Worm (Caenorhabditis elegans) whole organism, L1 larva: Measurements from ENCODE around the gene F22E5.2.
"Not testable (repeated sequence)": the region's sequence is repeated elsewhere in the genome, so short reads cannot be mapped to it uniquely, and the experiment has no call there.

ENCODE experiments used
- C04F5.9 ChIP-seq: sonication (generic microtip); optimal IDR thresholded peaks from 2 replicates; lab custom pipeline; 2016; ENCODE audit warnings: missing genetic modification characterization, missing compliant biosample characterization
- F16B12.6 ChIP-seq: fragments of 150-350 bp; optimal IDR thresholded peaks from 2 replicates; lab custom pipeline; 2014; ENCODE audit warnings: missing biosample characterization, missing genetic modification characterization
- Y116A8C.19 ChIP-seq: sonication (generic microtip); optimal IDR thresholded peaks from 2 replicates; lab custom pipeline; 2016; ENCODE audit warnings: missing compliant biosample characterization, missing genetic modification characterization, borderline replicate concordance
- alr-1 ChIP-seq: fragments of 200-800 bp; sonication (Bioruptor generic); optimal IDR thresholded peaks from 2 replicates; lab custom pipeline; 2018; ENCODE audit warnings: borderline replicate concordance, mild to moderate bottlenecking, missing genetic modification characterization, missing compliant biosample characterization
- ceh-8 ChIP-seq: fragments of 200-800 bp; sonication (Bioruptor generic); optimal IDR thresholded peaks from 2 replicates; lab custom pipeline; 2018; ENCODE audit warnings: mild to moderate bottlenecking, missing genetic modification characterization, moderate library complexity, missing compliant biosample characterization
- ceh-82 ChIP-seq, 3 experiments: fragments of 150-350 bp in 1 of 3; sonication (generic microtip) in 2 of 3; optimal IDR thresholded peaks; 2 replicates each; lab custom pipeline; 2014 to 2017; ENCODE audit warnings: missing biosample characterization in 3 of 3, missing genetic modification characterization in 3 of 3
- ceh-90 ChIP-seq: sonication (generic microtip); optimal IDR thresholded peaks from 2 replicates; lab custom pipeline; 2016; ENCODE audit warnings: missing genetic modification characterization, missing compliant biosample characterization
- ces-1 ChIP-seq: fragments of 150-350 bp; optimal IDR thresholded peaks from 2 replicates; lab custom pipeline; 2014; ENCODE audit warnings: missing biosample characterization, missing genetic modification reagents, missing genetic modification characterization
- dpl-1 ChIP-seq, 3 experiments: fragments of 150-350 bp in 2 of 3; sonication (generic microtip) in 1 of 3; optimal IDR thresholded peaks; 2 replicates each; lab custom pipeline; 2014 to 2017; ENCODE audit warnings: missing biosample characterization in 3 of 3, missing genetic modification characterization in 3 of 3, missing genetic modification reagents in 3 of 3
- dsc-1 ChIP-seq: sonication (generic microtip); optimal IDR thresholded peaks from 2 replicates; lab custom pipeline; 2016; ENCODE audit warnings: mild to moderate bottlenecking, missing genetic modification characterization, missing compliant biosample characterization
- efl-1 ChIP-seq, 4 experiments: fragments of 150-350 bp; optimal IDR thresholded peaks in 3 of 4; peaks in 1 of 4; 1 replicate in 1 of 4; 2 replicates in 3 of 4; lab custom pipeline; 2014; ENCODE audit warnings: missing biosample characterization in 2 of 4, missing genetic modification characterization in 2 of 4, missing genetic modification reagents in 2 of 4
- elt-2 ChIP-seq: sonication (generic microtip); optimal IDR thresholded peaks from 2 replicates; lab custom pipeline; 2016; ENCODE audit warnings: missing genetic modification characterization, mild to moderate bottlenecking, inconsistent platforms, missing compliant biosample characterization, missing genetic modification reagents
- elt-3 ChIP-seq, 6 experiments: fragments of 150-350 bp in 1 of 6; sonication (generic microtip); optimal IDR thresholded peaks; 2 replicates each; lab custom pipeline; 2017 to 2018; ENCODE audit warnings: missing biosample characterization in 6 of 6, missing genetic modification characterization in 6 of 6, inconsistent platforms in 1 of 6
- fkh-10 ChIP-seq: sonication (generic microtip); optimal IDR thresholded peaks from 2 replicates; lab custom pipeline; 2017; ENCODE audit warnings: missing biosample characterization, missing genetic modification reagents, missing genetic modification characterization
- fos-1 ChIP-seq: fragments of 150-350 bp; optimal IDR thresholded peaks from 2 replicates; lab custom pipeline; 2014; ENCODE audit warnings: missing biosample characterization, missing genetic modification characterization
- hlh-17 ChIP-seq: fragments of 200-800 bp; sonication (Bioruptor generic); optimal IDR thresholded peaks from 2 replicates; lab custom pipeline; 2018; ENCODE audit warnings: missing genetic modification characterization, mild to moderate bottlenecking, missing compliant biosample characterization, moderate library complexity, borderline replicate concordance
- hpl-2 ChIP-seq: fragments of 150-350 bp; optimal IDR thresholded peaks from 2 replicates; lab custom pipeline; 2014; ENCODE audit warnings: missing biosample characterization, missing genetic modification reagents, missing genetic modification characterization
- lin-13 ChIP-seq: fragments of 150-350 bp; optimal IDR thresholded peaks from 2 replicates; lab custom pipeline; 2014; ENCODE audit warnings: missing biosample characterization, missing genetic modification reagents, missing genetic modification characterization
- lin-14 ChIP-seq: fragments of 200-800 bp; sonication (Bioruptor generic); optimal IDR thresholded peaks from 2 replicates; lab custom pipeline; 2018; ENCODE audit warnings: mild to moderate bottlenecking, missing genetic modification characterization, moderate library complexity, missing compliant biosample characterization
- lsy-2 ChIP-seq, 2 experiments: fragments of 150-350 bp; optimal IDR thresholded peaks; 2 replicates each; lab custom pipeline; 2014; ENCODE audit warnings: missing biosample characterization in 2 of 2, missing genetic modification characterization in 2 of 2
- mab-9 ChIP-seq: fragments of 200-800 bp; sonication (Bioruptor generic); IDR thresholded peaks from 2 replicates; pipeline ENCODE4 v1.3.6; 2022; ENCODE audit warnings: missing genetic modification reagents, missing genetic modification characterization, missing compliant biosample characterization
- mef-2 ChIP-seq: fragments of 150-350 bp; optimal IDR thresholded peaks from 2 replicates; lab custom pipeline; 2014; ENCODE audit warnings: missing biosample characterization, missing genetic modification characterization
- nhr-12 ChIP-seq: sonication (generic microtip); optimal IDR thresholded peaks from 2 replicates; lab custom pipeline; 2017; ENCODE audit warnings: missing biosample characterization, missing genetic modification characterization
- nhr-20 ChIP-seq: sonication (generic microtip); optimal IDR thresholded peaks from 2 replicates; lab custom pipeline; 2016; ENCODE audit warnings: mild to moderate bottlenecking, missing genetic modification characterization, missing compliant biosample characterization
- nhr-28 ChIP-seq: fragments of 150-350 bp; optimal IDR thresholded peaks from 2 replicates; lab custom pipeline; 2014; ENCODE audit warnings: missing biosample characterization, missing genetic modification characterization
- nhr-71 ChIP-seq: sonication (generic microtip); optimal IDR thresholded peaks from 2 replicates; lab custom pipeline; 2016; ENCODE audit warnings: mild to moderate bottlenecking, missing genetic modification characterization, moderate library complexity, missing compliant biosample characterization
- nhr-76 ChIP-seq: sonication (generic microtip); optimal IDR thresholded peaks from 2 replicates; lab custom pipeline; 2017; ENCODE audit warnings: missing biosample characterization, missing genetic modification characterization
- nhr-84 ChIP-seq: sonication (generic microtip); optimal IDR thresholded peaks from 2 replicates; lab custom pipeline; 2017; ENCODE audit warnings: missing biosample characterization, missing genetic modification characterization
- nhr-85 ChIP-seq: sonication (generic microtip); peaks from one replicate; lab custom pipeline; 2016; ENCODE audit warnings: missing genetic modification characterization, inconsistent platforms, missing compliant biosample characterization
- pqm-1 ChIP-seq: sonication (generic microtip); optimal IDR thresholded peaks from 3 replicates; lab custom pipeline; 2017; ENCODE audit warnings: missing biosample characterization, missing genetic modification characterization
- rnt-1 ChIP-seq: sonication (generic microtip); optimal IDR thresholded peaks from 2 replicates; lab custom pipeline; 2016; ENCODE audit warnings: mild to moderate bottlenecking, missing genetic modification characterization, moderate library complexity, missing compliant biosample characterization
- snpc-4 ChIP-seq: fragments of 150-350 bp; optimal IDR thresholded peaks from 2 replicates; lab custom pipeline; 2014; ENCODE audit warnings: missing biosample characterization, missing genetic modification characterization
- snu-23 ChIP-seq: sonication (generic microtip); optimal IDR thresholded peaks from 2 replicates; lab custom pipeline; 2016; ENCODE audit warnings: missing genetic modification characterization, missing compliant biosample characterization
- sox-4 ChIP-seq: sonication (generic microtip); optimal IDR thresholded peaks from 2 replicates; lab custom pipeline; 2016; ENCODE audit warnings: missing genetic modification characterization, missing compliant biosample characterization
- swsn-7 ChIP-seq: sonication (generic microtip); optimal IDR thresholded peaks from 2 replicates; lab custom pipeline; 2016; ENCODE audit warnings: missing genetic modification characterization, missing compliant biosample characterization
- tbx-2 ChIP-seq: sonication (generic microtip); optimal IDR thresholded peaks from 2 replicates; lab custom pipeline; 2016; ENCODE audit warnings: missing genetic modification characterization, missing compliant biosample characterization
- unc-130 ChIP-seq: fragments of 150-350 bp; optimal IDR thresholded peaks from 2 replicates; lab custom pipeline; 2017; ENCODE audit warnings: missing biosample characterization, missing genetic modification characterization, inconsistent platforms
- unc-98 ChIP-seq: fragments of 200-800 bp; sonication (Bioruptor generic); IDR thresholded peaks from 2 replicates; pipeline ENCODE4 v1.3.6; 2022; ENCODE audit warnings: missing genetic modification characterization, missing compliant biosample characterization
- zag-1 ChIP-seq: fragments of 150-350 bp; optimal IDR thresholded peaks from 2 replicates; lab custom pipeline; 2014; ENCODE audit warnings: missing biosample characterization, missing genetic modification characterization
- ztf-11 ChIP-seq, 2 experiments: sonication (generic microtip); optimal IDR thresholded peaks; 2 replicates each; lab custom pipeline; 2016 to 2017; ENCODE audit warnings: missing genetic modification characterization in 2 of 2, missing biosample characterization in 1 of 2, missing compliant biosample characterization in 1 of 2
- ztf-4 ChIP-seq: fragments of 150-350 bp; optimal IDR thresholded peaks from 2 replicates; lab custom pipeline; 2014; ENCODE audit warnings: missing biosample characterization, missing genetic modification characterization

The F22E5.2 gene

DNA sequence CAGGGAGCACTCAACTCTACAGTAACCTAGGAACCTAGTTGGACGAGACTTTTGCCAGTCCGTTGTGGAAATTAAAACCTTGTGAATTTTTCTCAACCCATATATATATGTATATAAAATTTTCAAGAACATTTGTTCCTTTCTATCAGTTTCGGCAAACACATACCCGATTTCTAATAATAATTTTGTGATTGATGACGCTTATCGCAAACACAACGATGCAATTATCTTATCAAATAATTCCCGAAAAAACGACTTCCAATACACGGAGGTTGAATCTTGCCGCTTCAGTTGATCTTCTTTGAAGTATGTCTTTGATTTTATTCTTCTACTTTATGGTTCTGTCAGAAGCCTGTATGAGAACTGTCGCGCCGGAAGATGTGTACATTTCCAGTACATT is at the start of gene F22E5.2:
TSS of gene F22E5.2 (plus strand) at position 301 of the 400 bp plus-strand sequence.
- not testable (repeated sequence) for TF ChIP-seq ceh-82 (tag; optimal IDR thresholded peaks at IDR 0.05; lab: Kevin White, UChicago); efl-1 (optimal IDR thresholded peaks at IDR 0.05; lab: Kevin White, UChicago); efl-1 (GFP tag; optimal IDR thresholded peaks at IDR 0.05 in 1 of 2; lab: Kevin White, UChicago); hpl-2 (GFP tag; lab: Kevin White, UChicago)

DNA sequence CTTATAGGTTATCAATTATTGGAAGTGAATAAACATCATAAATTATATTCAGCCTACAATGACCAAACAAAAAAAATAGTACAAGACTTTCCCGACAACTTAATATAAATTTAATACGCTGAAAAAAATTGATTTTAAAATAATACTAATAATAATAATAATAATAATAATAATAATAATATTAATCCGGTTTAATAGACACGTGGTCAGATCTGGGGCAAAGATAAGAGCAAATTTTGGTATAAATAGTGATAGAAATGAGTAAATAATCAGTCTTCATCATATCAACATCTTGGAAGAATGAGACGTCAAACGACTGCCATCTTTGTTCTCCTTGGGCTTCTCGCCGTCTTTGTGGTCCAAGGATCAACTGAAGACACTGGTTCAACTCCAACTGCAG is 48.5 kb upstream of the F22E5.2 start, which contains the start of gene msrp-5:
TSS of gene msrp-5 (plus strand) at position 301 of the 400 bp plus-strand sequence.
- TF ChIP-seq snpc-4, Y116A8C.19, zag-1 (tag; lab: Kevin White, UChicago): not testable (repeated sequence)

- not testable (repeated sequence) for TF ChIP-seq snu-23; swsn-7 (tag; lab: Kevin White, UChicago); dpl-1 (GFP tag; optimal IDR thresholded peaks at IDR 0.05; lab: Kevin White, UChicago)
These were observed 46.0 kb upstream of the F22E5.2 start, which contains the start of gene msrp-6 for ce11 chrII:2619148-2619547. Gene msrp-6, plus strand, starts transcription at chrII:2619448.

- no peak for TF ChIP-seq ceh-8 (GFP tag; lab: Kevin White, UChicago)
- TF ChIP-seq nhr-71 (tag; lab: Kevin White, UChicago), result no peak
- TF ChIP-seq lin-13 (GFP tag; lab: Kevin White, UChicago), result no peak
- TF ChIP-seq dsc-1, result no peak
- no peak for TF ChIP-seq alr-1
- no peak for TF ChIP-seq nhr-28
- no peak for TF ChIP-seq ceh-90
- TF ChIP-seq ztf-11 (tag; optimal IDR thresholded peaks at IDR 0.05; lab: Kevin White, UChicago), result no peak
- TF ChIP-seq Y116A8C.19 (tag; lab: Kevin White, UChicago), result no peak
- TF ChIP-seq swsn-7 (tag; lab: Kevin White, UChicago), result no peak
- no peak for TF ChIP-seq elt-2 (tag; lab: Kevin White, UChicago)
- no peak for TF ChIP-seq lsy-2 (tag; optimal IDR thresholded peaks at IDR 0.05; lab: Kevin White, UChicago)
- TF ChIP-seq F16B12.6 (tag; lab: Kevin White, UChicago), result no peak
- TF ChIP-seq snu-23, result no peak
- no peak for TF ChIP-seq nhr-12 (tag; lab: Kevin White, UChicago)
- no peak for TF ChIP-seq C04F5.9
- TF ChIP-seq pqm-1 (tag; lab: Kevin White, UChicago), result no peak
- no peak for TF ChIP-seq rnt-1 (tag; lab: Kevin White, UChicago)
- no peak for TF ChIP-seq tbx-2 (tag; lab: Kevin White, UChicago)
- no peak for TF ChIP-seq mab-9 (GFP tag; lab: Robert Waterston, UW)
These were observed 42.7 kb upstream of the F22E5.2 start, which contains the start of gene D2062.5 for ce11 chrII:2622480-2622879. Gene D2062.5, plus strand, starts transcription at chrII:2622780.

DNA sequence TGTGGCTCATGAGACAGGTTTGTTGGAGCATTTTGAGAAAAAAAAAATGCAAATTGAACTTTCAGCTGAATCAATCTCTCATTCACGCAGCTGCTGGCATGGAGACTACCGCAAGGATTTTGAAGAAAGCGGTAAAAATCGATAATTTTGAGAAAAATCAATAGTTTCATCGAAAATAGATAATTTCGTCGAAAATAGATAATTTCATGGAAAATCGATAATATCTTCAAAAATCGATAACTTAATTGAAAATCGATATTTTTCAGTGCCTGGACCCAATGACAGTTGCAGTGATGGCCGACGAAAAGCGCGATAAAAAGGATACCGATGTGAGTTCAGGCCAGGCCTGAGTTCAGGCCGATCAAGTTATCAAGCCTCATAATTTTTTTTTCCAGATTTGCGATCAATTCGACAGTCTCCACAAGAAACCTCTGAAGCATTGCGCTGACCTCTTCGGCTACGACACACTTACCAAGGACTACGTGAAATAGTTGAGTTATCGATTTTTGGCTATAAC is 42.2 kb upstream of the F22E5.2 start, which contains the start of gene D2062.4:
TSS of gene D2062.4 (plus strand) at position 467 of the 517 bp plus-strand sequence.
- not testable (repeated sequence) for TF ChIP-seq ces-1 (GFP tag; lab: Kevin White, UChicago); unc-98 (GFP tag; lab: Robert Waterston, UW); Y116A8C.19 (tag; lab: Kevin White, UChicago)
- TF ChIP-seq, all 84 proteins: peak for 0; not testable (repeated sequence) for 84

- TF ChIP-seq fkh-10 (GFP tag; lab: Kevin White, UChicago) (no peak), mef-2 (tag; lab: Kevin White, UChicago) (no peak), ceh-90 (no peak), hlh-17 (GFP tag; lab: Kevin White, UChicago) (no peak), nhr-20 (tag; lab: Kevin White, UChicago) (no peak), lin-14 (no peak), fos-1 (tag; lab: Kevin White, UChicago) (no peak), nhr-76 (no peak), pqm-1 (tag; lab: Kevin White, UChicago) (no peak), unc-130 (tag; lab: Kevin White, UChicago) (no peak), zag-1 (tag; lab: Kevin White, UChicago) (no peak), nhr-12 (tag; lab: Kevin White, UChicago) (no peak), ztf-4 (no peak), mab-9 (GFP tag; lab: Robert Waterston, UW) (no peak), elt-3 (tag; optimal IDR thresholded peaks at IDR 0.05; lab: Kevin White, UChicago) (no peak), nhr-85 (tag; lab: Kevin White, UChicago) (no peak), nhr-84 (tag; lab: Kevin White, UChicago) (no peak), sox-4 (no peak), dpl-1 (GFP tag; optimal IDR thresholded peaks at IDR 0.05; lab: Kevin White, UChicago) (no peak)
These were observed 40.4 kb upstream of the F22E5.2 start, which contains the start of gene lgc-28 for ce11 chrII:2624792-2625191. Gene lgc-28, plus strand, starts transcription at chrII:2625092.
